Worm (Caenorhabditis elegans) whole organism, late embryonic: Measurements from ENCODE around the gene fat-2.

Experiments
- C08G9.2 ChIP-seq: sonication (generic microtip); optimal IDR thresholded peaks from 2 replicates; lab custom pipeline; 2016; ENCODE audit warnings: mild to moderate bottlenecking, missing genetic modification characterization, moderate library complexity, missing compliant biosample characterization
- C38D4.7 ChIP-seq: fragments of 200-800 bp; sonication (Bioruptor generic); optimal IDR thresholded peaks from 2 replicates; lab custom pipeline; 2018; ENCODE audit warnings: mild to moderate bottlenecking, missing genetic modification characterization, moderate library complexity, missing compliant biosample characterization
- K02D7.2 ChIP-seq: sonication (generic microtip); optimal IDR thresholded peaks from 2 replicates; lab custom pipeline; 2017; ENCODE audit warnings: mild to moderate bottlenecking, missing genetic modification characterization, missing compliant biosample characterization
- Y22D7AL.16 ChIP-seq: sonication (generic microtip); optimal IDR thresholded peaks from 2 replicates; lab custom pipeline; 2016; ENCODE audit warnings: missing genetic modification characterization, missing compliant biosample characterization
- ama-1 ChIP-seq: fragments of 150-350 bp; optimal IDR thresholded peaks from 2 replicates; lab custom pipeline; 2014
- ceh-19 ChIP-seq: fragments of 200-800 bp; sonication (Bioruptor generic); optimal IDR thresholded peaks from 2 replicates; lab custom pipeline; 2018; ENCODE audit warnings: mild to moderate bottlenecking, missing genetic modification characterization, missing compliant biosample characterization
- ceh-2 ChIP-seq: sonication (generic microtip); optimal IDR thresholded peaks from 2 replicates; lab custom pipeline; 2016; ENCODE audit warnings: missing genotype, missing genetic modification characterization, missing compliant biosample characterization
- ceh-22 ChIP-seq: sonication (generic microtip); optimal IDR thresholded peaks from 2 replicates; lab custom pipeline; 2017; ENCODE audit warnings: missing biosample characterization, missing genetic modification characterization
- ceh-24 ChIP-seq: sonication (generic microtip); optimal IDR thresholded peaks from 2 replicates; lab custom pipeline; 2016; ENCODE audit warnings: mild to moderate bottlenecking, missing genetic modification characterization, missing compliant biosample characterization
- ceh-31 ChIP-seq: sonication (generic microtip); optimal IDR thresholded peaks from 2 replicates; lab custom pipeline; 2016; ENCODE audit warnings: missing genetic modification characterization, missing compliant biosample characterization
- ceh-34 ChIP-seq: sonication (generic microtip); optimal IDR thresholded peaks from 2 replicates; lab custom pipeline; 2016; ENCODE audit warnings: mild to moderate bottlenecking, missing genetic modification characterization, missing compliant biosample characterization
- ceh-9 ChIP-seq: sonication (generic microtip); optimal IDR thresholded peaks from 2 replicates; lab custom pipeline; 2016; ENCODE audit warnings: mild to moderate bottlenecking, missing genetic modification characterization, inconsistent platforms, missing compliant biosample characterization
- che-1 ChIP-seq: sonication (generic microtip); optimal IDR thresholded peaks from 2 replicates; lab custom pipeline; 2016; ENCODE audit warnings: mild to moderate bottlenecking, missing genetic modification characterization, missing compliant biosample characterization
- dmd-4 ChIP-seq: sonication (generic microtip); optimal IDR thresholded peaks from 2 replicates; lab custom pipeline; 2016; ENCODE audit warnings: borderline replicate concordance, missing genetic modification characterization, missing compliant biosample characterization
- elt-2 ChIP-seq: sonication (generic microtip); optimal IDR thresholded peaks from 2 replicates; lab custom pipeline; 2016; ENCODE audit warnings: missing genetic modification reagents, missing genetic modification characterization, missing compliant biosample characterization
- ets-4 ChIP-seq: sonication (generic microtip); optimal IDR thresholded peaks from 2 replicates; lab custom pipeline; 2016; ENCODE audit warnings: missing genetic modification characterization, missing compliant biosample characterization
- eyg-1 ChIP-seq: sonication (generic microtip); optimal IDR thresholded peaks from 2 replicates; lab custom pipeline; 2016; ENCODE audit warnings: missing genotype, missing genetic modification characterization, missing compliant biosample characterization
- fkh-6 ChIP-seq: sonication (generic microtip); optimal IDR thresholded peaks from 2 replicates; lab custom pipeline; 2016; ENCODE audit warnings: missing genetic modification characterization, missing compliant biosample characterization
- gmeb-2 ChIP-seq: sonication (generic microtip); optimal IDR thresholded peaks from 2 replicates; lab custom pipeline; 2016; ENCODE audit warnings: missing genetic modification characterization, inconsistent platforms, missing compliant biosample characterization
- hlh-8 ChIP-seq: sonication (generic microtip); optimal IDR thresholded peaks from 2 replicates; lab custom pipeline; 2016; ENCODE audit warnings: missing genotype, missing genetic modification characterization, missing compliant biosample characterization
- madf-2 ChIP-seq: sonication (generic microtip); optimal IDR thresholded peaks from 2 replicates; lab custom pipeline; 2017; ENCODE audit warnings: missing genetic modification characterization, missing compliant biosample characterization
- odd-2 ChIP-seq: sonication (generic microtip); optimal IDR thresholded peaks from 2 replicates; lab custom pipeline; 2017; ENCODE audit warnings: antibody characterized with exemption, mild to moderate bottlenecking, missing genetic modification characterization, missing compliant biosample characterization
- pax-1 ChIP-seq: fragments of 150-350 bp; optimal IDR thresholded peaks from 2 replicates; lab custom pipeline; 2014; ENCODE audit warnings: missing biosample characterization, missing genetic modification characterization
- pha-2 ChIP-seq: sonication (generic microtip); optimal IDR thresholded peaks from 2 replicates; lab custom pipeline; 2017; ENCODE audit warnings: mild to moderate bottlenecking, missing genetic modification characterization, missing compliant biosample characterization
- pha-4 ChIP-seq: fragments of 150-350 bp; optimal IDR thresholded peaks from 2 replicates; lab custom pipeline; 2018; ENCODE audit warnings: missing biosample characterization, missing genetic modification reagents, missing genetic modification characterization
- pros-1 ChIP-seq: fragments of 150-350 bp; optimal IDR thresholded peaks from 2 replicates; lab custom pipeline; 2014; ENCODE audit warnings: missing biosample characterization, missing genetic modification reagents, missing genetic modification characterization
- ref-2 ChIP-seq: sonication (generic microtip); optimal IDR thresholded peaks from 2 replicates; lab custom pipeline; 2016; ENCODE audit warnings: missing genetic modification characterization, missing compliant biosample characterization
- rnt-1 ChIP-seq: sonication (generic microtip); optimal IDR thresholded peaks from 2 replicates; lab custom pipeline; 2016; ENCODE audit warnings: missing genetic modification characterization, missing compliant biosample characterization
- sdc-2 ChIP-seq: sonication (generic microtip); optimal IDR thresholded peaks from 2 replicates; lab custom pipeline; 2016; ENCODE audit warnings: missing genotype, missing genetic modification characterization, missing compliant biosample characterization
- sox-2 ChIP-seq: fragments of 200-800 bp; sonication (Bioruptor generic); IDR thresholded peaks from 2 replicates; pipeline ENCODE4 v1.3.6; 2022; ENCODE audit warnings: missing genetic modification reagents, missing genetic modification characterization, missing compliant biosample characterization
- sox-4 ChIP-seq: sonication (generic microtip); optimal IDR thresholded peaks from 2 replicates; lab custom pipeline; 2017; ENCODE audit warnings: mild to moderate bottlenecking, missing genetic modification characterization, inconsistent platforms, missing compliant biosample characterization
- tbx-2 ChIP-seq: sonication (generic microtip); optimal IDR thresholded peaks from 2 replicates; lab custom pipeline; 2016; ENCODE audit warnings: missing genetic modification characterization, missing compliant biosample characterization
- tbx-7 ChIP-seq: sonication (generic microtip); optimal IDR thresholded peaks from 2 replicates; lab custom pipeline; 2016; ENCODE audit warnings: missing genotype, missing genetic modification characterization, missing compliant biosample characterization
- ttx-3 ChIP-seq: sonication (generic microtip); optimal IDR thresholded peaks from 2 replicates; lab custom pipeline; 2016; ENCODE audit warnings: missing genetic modification reagents, missing genetic modification characterization, missing compliant biosample characterization
- unc-42 ChIP-seq: sonication (generic microtip); optimal IDR thresholded peaks from 2 replicates; lab custom pipeline; 2016; ENCODE audit warnings: missing genotype, missing genetic modification characterization, missing compliant biosample characterization
- unc-55 ChIP-seq: sonication (generic microtip); optimal IDR thresholded peaks from 2 replicates; lab custom pipeline; 2017; ENCODE audit warnings: missing biosample characterization, missing genetic modification reagents, missing genetic modification characterization
- unc-86 ChIP-seq: sonication (generic microtip); optimal IDR thresholded peaks from 2 replicates; lab custom pipeline; 2016; ENCODE audit warnings: missing genetic modification characterization, missing compliant biosample characterization
- zip-5 ChIP-seq: sonication (generic microtip); optimal IDR thresholded peaks from 2 replicates; lab custom pipeline; 2016; ENCODE audit warnings: missing genetic modification characterization, missing compliant biosample characterization
- ztf-16 ChIP-seq: sonication (generic microtip); optimal IDR thresholded peaks from 2 replicates; lab custom pipeline; 2017; ENCODE audit warnings: missing genetic modification characterization, missing compliant biosample characterization

fat-2 gene

ce11 chrIV:13323823-13324359, at the start of gene fat-2:
Gene fat-2, plus strand, starts transcription at chrIV:13323873.
- TF ChIP-seq sox-4 (tag; lab: Kevin White, UChicago), result no peak
- TF ChIP-seq pax-1 (tag; lab: Kevin White, UChicago), result no peak
- no peak for TF ChIP-seq ceh-31
- no peak for TF ChIP-seq che-1 (tag; lab: Kevin White, UChicago)
- no peak for TF ChIP-seq ceh-19 (GFP tag; lab: Kevin White, UChicago)
- no peak for TF ChIP-seq K02D7.2
- TF ChIP-seq pha-2 (tag; lab: Kevin White, UChicago), result no peak
- TF ChIP-seq unc-42 (tag; lab: Kevin White, UChicago), result no peak
- TF ChIP-seq ceh-34 (tag; lab: Kevin White, UChicago), result no peak
- no peak for TF ChIP-seq fkh-6 (tag; lab: Kevin White, UChicago)
- TF ChIP-seq ets-4 (tag; lab: Kevin White, UChicago), result no peak
- TF ChIP-seq ceh-24 (tag; lab: Kevin White, UChicago), result no peak
- no peak for TF ChIP-seq C38D4.7 (GFP tag; lab: Kevin White, UChicago)
- TF ChIP-seq madf-2 (tag; lab: Kevin White, UChicago), result no peak
- no peak for TF ChIP-seq pha-4

ce11 chrIV:13282778-13283177, 40.9 kb upstream of the fat-2 start, which contains the start of gene cpsf-3:
Gene cpsf-3, minus strand, starts transcription at chrIV:13282878.
- TF ChIP-seq odd-2 (no peak), eyg-1 (tag; lab: Kevin White, UChicago) (no peak), sox-2 (GFP tag; lab: Robert Waterston, UW) (no peak), dmd-4 (tag; lab: Kevin White, UChicago) (no peak), rnt-1 (no peak), pha-2 (tag; lab: Kevin White, UChicago) (no peak), tbx-2 (tag; lab: Kevin White, UChicago) (no peak), gmeb-2 (tag; lab: Kevin White, UChicago) (no peak), ztf-16 (tag; lab: Kevin White, UChicago) (no peak), unc-86 (no peak), ceh-22 (tag; lab: Kevin White, UChicago) (no peak), unc-42 (tag; lab: Kevin White, UChicago) (no peak), ceh-34 (tag; lab: Kevin White, UChicago) (no peak)

ce11 chrIV:13289321-13289720, 34.4 kb upstream of the fat-2 start, which contains the start of gene Y67H2A.10:
Gene Y67H2A.10, minus strand, starts transcription at chrIV:13289504.
- peak; percentile 72 for TF ChIP-seq ceh-2
- TF ChIP-seq ref-2, result no peak
- no peak for TF ChIP-seq ama-1
- no peak for TF ChIP-seq ztf-16 (tag; lab: Kevin White, UChicago)
- TF ChIP-seq pros-1, result no peak
- TF ChIP-seq unc-55 (GFP tag; lab: Kevin White, UChicago), result no peak
- peak; percentile 22 for TF ChIP-seq tbx-7
- TF ChIP-seq zip-5 (tag; lab: Kevin White, UChicago), result peak; percentile 57
- peak; percentile 80 for TF ChIP-seq C08G9.2 (tag; lab: Kevin White, UChicago)
- peak; percentile 77 for TF ChIP-seq ceh-31
- TF ChIP-seq Y22D7AL.16 (tag; lab: Kevin White, UChicago), result no peak
- no peak for TF ChIP-seq fkh-6 (tag; lab: Kevin White, UChicago)
- TF ChIP-seq ets-4 (tag; lab: Kevin White, UChicago), result peak; percentile 26
- peak; percentile 23 for TF ChIP-seq hlh-8 (tag; lab: Kevin White, UChicago)
- TF ChIP-seq ceh-9 (tag; lab: Kevin White, UChicago), result no peak
- TF ChIP-seq sdc-2 (tag; lab: Kevin White, UChicago), result no peak
- TF ChIP-seq ttx-3 (tag; lab: Kevin White, UChicago), result peak; percentile 7
- peak; percentile 47 for TF ChIP-seq elt-2 (tag; lab: Kevin White, UChicago)
- TF ChIP-seq, all 69 proteins: peak for 9
